Fruit fly (Drosophila melanogaster) whole organism: ENCODE data around the gene CRAT.

Source experiments
- CG8478 ChIP-seq: fragments of >200 bp; optimal IDR thresholded peaks from 2 replicates; lab custom pipeline; 2018; ENCODE audit warnings: inconsistent platforms
- Dll ChIP-seq: fragments of >200 bp; optimal IDR thresholded peaks from 2 replicates; lab custom pipeline; 2017
- EcR ChIP-seq, 2 experiments: fragments of >200 bp; optimal IDR thresholded peaks; 2 replicates each; lab custom pipeline; 2017; ENCODE audit warnings: missing biosample characterization in 2 of 2, missing genetic modification characterization in 2 of 2, missing genetic modification reagents in 2 of 2
- psq ChIP-seq: fragments of >200 bp; optimal IDR thresholded peaks from 2 replicates; lab custom pipeline; 2017
- usp ChIP-seq: fragments of >200 bp; optimal IDR thresholded peaks from 2 replicates; lab custom pipeline; 2017; ENCODE audit warnings: missing biosample characterization, missing genetic modification characterization, mixed read lengths

dm6 chr3R:6403674-6404073 is 27.8 kb upstream of the CRAT start:
- TF ChIP-seq CG8478 = no peak
- no peak for TF ChIP-seq EcR (GFP tag; optimal IDR thresholded peaks at IDR 0.05; lab: Kevin White, UChicago)
- TF ChIP-seq psq (lab: Kevin White, UChicago) = no peak
- TF ChIP-seq Dll = no peak
- no peak for TF ChIP-seq usp (GFP tag; lab: Kevin White, UChicago)
